Worm (Caenorhabditis elegans) whole organism, mixed stage, embryonic: ENCODE data around the gene K01A2.6.

Source experiments
- elt-3 ChIP-seq: fragments of 150-350 bp; optimal IDR thresholded peaks from 2 replicates; lab custom pipeline; 2014; ENCODE audit warnings: missing biosample characterization, missing genetic modification characterization
- lin-13 ChIP-seq: fragments of 150-350 bp; optimal IDR thresholded peaks from 2 replicates; lab custom pipeline; 2014; ENCODE audit warnings: missing biosample characterization, missing genetic modification characterization
- lsy-2 ChIP-seq: fragments of 150-350 bp; optimal IDR thresholded peaks from 2 replicates; lab custom pipeline; 2014; ENCODE audit warnings: missing biosample characterization, missing genetic modification characterization
- mab-5 ChIP-seq: fragments of 150-350 bp; optimal IDR thresholded peaks from 2 replicates; lab custom pipeline; 2014; ENCODE audit warnings: missing biosample characterization, missing genetic modification characterization
- nhr-12 ChIP-seq: fragments of 150-350 bp; optimal IDR thresholded peaks from 2 replicates; lab custom pipeline; 2014; ENCODE audit warnings: missing biosample characterization, missing genetic modification characterization
- nhr-237 ChIP-seq: fragments of 150-350 bp; optimal IDR thresholded peaks from 2 replicates; lab custom pipeline; 2014; ENCODE audit warnings: missing biosample characterization, missing genetic modification characterization
- nhr-76 ChIP-seq: sonication (generic microtip); optimal IDR thresholded peaks from 2 replicates; lab custom pipeline; 2017; ENCODE audit warnings: missing biosample characterization, missing genetic modification characterization
- snpc-4 ChIP-seq: fragments of 150-350 bp; optimal IDR thresholded peaks from 2 replicates; lab custom pipeline; 2014; ENCODE audit warnings: missing biosample characterization, missing genetic modification characterization
- unc-62 ChIP-seq: fragments of 150-350 bp; optimal IDR thresholded peaks from 2 replicates; lab custom pipeline; 2014; ENCODE audit warnings: missing biosample characterization, missing genetic modification reagents, missing genetic modification characterization

DNA sequence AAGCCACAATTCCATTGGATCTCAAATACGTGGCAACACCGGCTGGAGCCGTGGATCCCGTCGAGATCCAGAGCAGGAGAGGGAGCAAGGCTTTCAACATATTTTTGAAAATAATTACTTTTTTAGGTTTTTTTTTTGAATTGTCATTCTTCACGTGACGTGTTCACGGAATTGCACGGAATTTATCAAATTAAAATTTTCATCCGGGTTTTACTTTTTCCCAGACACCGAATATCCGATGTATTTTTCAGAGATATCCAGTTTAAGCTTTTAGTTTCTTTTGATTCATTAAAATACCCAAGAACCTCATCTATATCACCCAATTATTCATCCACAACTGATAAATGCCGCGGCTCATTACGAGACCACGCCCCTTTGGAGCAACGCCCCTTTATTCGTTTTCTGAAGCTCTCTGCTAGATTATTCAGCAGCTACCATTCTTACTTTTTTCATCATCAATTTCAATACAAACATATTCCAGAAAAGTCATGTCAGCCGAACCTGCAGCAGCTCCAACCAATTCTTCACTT, 2.8 kb upstream of the K01A2.6 start, which contains the start of the genes clec-117 and B0432.1:
- TF ChIP-seq snpc-4 (tag; lab: Kevin White, UChicago), result no peak
- no peak for TF ChIP-seq lsy-2 (tag; lab: Kevin White, UChicago)
- TF ChIP-seq unc-62 (GFP tag; lab: Kevin White, UChicago), result no peak
- TF ChIP-seq nhr-12 (tag; lab: Kevin White, UChicago), result no peak
- no peak for TF ChIP-seq nhr-237
- TF ChIP-seq elt-3, result no peak
- no peak for TF ChIP-seq nhr-76 (tag; lab: Kevin White, UChicago)
- no peak for TF ChIP-seq mab-5 (tag; lab: Kevin White, UChicago)
- TF ChIP-seq lin-13, result no peak
